Worm (Caenorhabditis elegans) whole organism, L4 larva: Measurements from ENCODE around the gene srbc-79.

Experiments
- aly-2 ChIP-seq: sonication (generic microtip); optimal IDR thresholded peaks from 2 replicates; lab custom pipeline; 2018; ENCODE audit warnings: missing biosample characterization, missing genetic modification characterization
- ama-1 ChIP-seq: fragments of 150-350 bp; optimal IDR thresholded peaks from 2 replicates; lab custom pipeline; 2014; ENCODE audit warnings: inconsistent platforms, mixed read lengths
- lin-15B ChIP-seq: fragments of 150-350 bp; sonication (generic microtip); optimal IDR thresholded peaks from 3 replicates; lab custom pipeline; 2014; ENCODE audit warnings: missing biosample characterization, missing genetic modification characterization
- madf-9 ChIP-seq: fragments of 200-800 bp; sonication (Bioruptor generic); conservative IDR thresholded peaks from 2 replicates; pipeline ENCODE4 v1.3.6; 2022; ENCODE audit warnings: missing genetic modification reagents, missing genetic modification characterization, missing compliant biosample characterization
- nhr-11 ChIP-seq: fragments of 150-350 bp; optimal IDR thresholded peaks from 2 replicates; lab custom pipeline; 2014; ENCODE audit warnings: missing biosample characterization, missing genetic modification characterization
- nhr-6 ChIP-seq: fragments of 150-350 bp; optimal IDR thresholded peaks from 2 replicates; lab custom pipeline; 2014; ENCODE audit warnings: missing biosample characterization, missing genetic modification characterization
- unc-39 ChIP-seq: sonication (generic microtip); optimal IDR thresholded peaks from 2 replicates; lab custom pipeline; 2017; ENCODE audit warnings: missing biosample characterization, missing genetic modification characterization

DNA sequence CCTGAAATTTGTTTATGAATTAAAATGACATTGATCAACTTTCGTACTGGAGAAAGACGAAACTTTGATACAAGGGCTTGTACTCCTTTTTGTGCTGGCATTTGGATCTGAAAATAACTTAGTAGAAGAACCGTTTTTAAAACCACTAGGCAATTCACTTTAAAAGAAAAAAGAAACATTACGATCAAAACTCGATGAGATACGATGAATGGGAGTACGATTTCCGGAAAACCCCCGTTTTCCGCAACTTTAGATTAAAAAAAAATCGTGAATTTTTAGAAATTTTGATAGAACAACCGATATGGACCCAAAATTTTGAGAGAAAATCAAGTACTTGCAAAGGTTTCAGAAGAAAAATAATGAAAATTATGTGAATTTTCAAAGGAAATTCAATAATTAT is 21.9 kb downstream of the srbc-79 start, which contains the start of gene B0250.8:
- no peak for TF ChIP-seq aly-2 (tag; lab: Kevin White, UChicago)
- no peak for TF ChIP-seq nhr-6 (tag; lab: Kevin White, UChicago)
- no peak for TF ChIP-seq ama-1 (lab: Kevin White, UChicago)
- no peak for TF ChIP-seq unc-39 (tag; lab: Kevin White, UChicago)
- TF ChIP-seq lin-15B: no peak
- TF ChIP-seq madf-9 (GFP tag; lab: Robert Waterston, UW): no peak
- TF ChIP-seq nhr-11 (tag; lab: Kevin White, UChicago): no peak
